Worm (Caenorhabditis elegans): Measurements from ENCODE around the gene pqn-35.

ce11 chrII:4667572-4667971, 54.8 kb downstream of the pqn-35 start, which contains the start of gene fut-5:
- TF ChIP-seq dpff-1 (tag; optimal IDR thresholded peaks at IDR 0.05) (no peak), egl-18 (GFP tag; IDR thresholded peaks at IDR 0.05) (no peak)

Data from whole organism, young adult.